Worm (Caenorhabditis elegans) whole organism, early embryonic: ENCODE results near the gene ruvb-2.

Source experiments
- B0310.2 ChIP-seq: sonication (generic microtip); optimal IDR thresholded peaks from 2 replicates; lab custom pipeline; 2016; ENCODE audit warnings: mild to moderate bottlenecking, missing genetic modification characterization, missing compliant biosample characterization
- aly-1 ChIP-seq: sonication (generic microtip); optimal IDR thresholded peaks from 2 replicates; lab custom pipeline; 2016; ENCODE audit warnings: missing genetic modification characterization, missing compliant biosample characterization
- ama-1 ChIP-seq: fragments of 150-350 bp; optimal IDR thresholded peaks from 2 replicates; lab custom pipeline; 2014
- ets-7 ChIP-seq: sonication (generic microtip); optimal IDR thresholded peaks from 2 replicates; lab custom pipeline; 2016; ENCODE audit warnings: missing genotype, missing genetic modification characterization, missing compliant biosample characterization
- hmbx-1 ChIP-seq: sonication (generic microtip); optimal IDR thresholded peaks from 2 replicates; lab custom pipeline; 2016; ENCODE audit warnings: mild to moderate bottlenecking, missing genetic modification characterization, missing compliant biosample characterization
- hmg-4 ChIP-seq: fragments of 200-800 bp; sonication (Bioruptor generic); optimal IDR thresholded peaks from 2 replicates; lab custom pipeline; 2018; ENCODE audit warnings: mild to moderate bottlenecking, missing genetic modification characterization, missing compliant biosample characterization
- pes-1 ChIP-seq: fragments of 200-800 bp; sonication (Bioruptor generic); IDR thresholded peaks from 2 replicates; pipeline ENCODE4 v1.3.6; 2022; ENCODE audit warnings: missing genetic modification reagents, missing genetic modification characterization, missing compliant biosample characterization
- tbx-11 ChIP-seq: fragments of 200-800 bp; sonication (Bioruptor generic); IDR thresholded peaks from 2 replicates; pipeline ENCODE4 v1.3.6; 2022; ENCODE audit warnings: missing genetic modification characterization, missing compliant biosample characterization
- tra-4 ChIP-seq: sonication (generic microtip); optimal IDR thresholded peaks from 2 replicates; lab custom pipeline; 2017; ENCODE audit warnings: missing genetic modification characterization, missing compliant biosample characterization

- no peak for TF ChIP-seq ama-1
- TF ChIP-seq pes-1 (GFP tag; lab: Robert Waterston, UW), result no peak
- no peak for TF ChIP-seq tra-4 (tag; lab: Kevin White, UChicago)
- TF ChIP-seq hmg-4 (GFP tag; lab: Kevin White, UChicago), result no peak
- no peak for TF ChIP-seq B0310.2 (tag; lab: Kevin White, UChicago)
- TF ChIP-seq ets-7, result peak; percentile 35
- no peak for TF ChIP-seq hmbx-1 (tag; lab: Kevin White, UChicago)
- TF ChIP-seq aly-1, result no peak
- TF ChIP-seq tbx-11 (GFP tag; lab: Robert Waterston, UW), result no peak
Measured at ce11 chrIV:6887601-6888099, 31.6 kb downstream of the ruvb-2 start, which contains the start of the genes T05A12.3 and T05A12.4.
